Fruit fly (Drosophila melanogaster) whole organism, embryonic: ENCODE data around the gene nol.

Experiments used
- CG10209 ChIP-seq: fragments of 200-800 bp; sonication (Bioruptor generic); optimal IDR thresholded peaks from 3 replicates; lab custom pipeline; 2017; ENCODE audit warnings: missing biosample characterization, mild to moderate bottlenecking, missing genetic modification characterization, missing genetic modification reagents
- CG10366 ChIP-seq: fragments of 200-800 bp; sonication (Bioruptor generic); IDR thresholded peaks from 2 replicates; pipeline ENCODE4 v1.3.6; 2022; ENCODE audit warnings: missing biosample characterization, missing genetic modification characterization
- CG10431 ChIP-seq: fragments of 200-800 bp; sonication (Bioruptor generic); optimal IDR thresholded peaks from 3 replicates; lab custom pipeline; 2018; ENCODE audit warnings: missing biosample characterization, mild to moderate bottlenecking, missing genetic modification characterization
- CG12236 ChIP-seq: fragments of 200-800 bp; sonication (Bioruptor generic); optimal IDR thresholded peaks from 2 replicates; lab custom pipeline; 2016; ENCODE audit warnings: missing biosample characterization, missing genetic modification characterization
- CG13424 ChIP-seq: fragments of 200-800 bp; sonication (Bioruptor generic); optimal IDR thresholded peaks from 2 replicates; lab custom pipeline; 2019; ENCODE audit warnings: missing biosample characterization, mild to moderate bottlenecking, missing genetic modification characterization, moderate library complexity
- CG13624 ChIP-seq: fragments of 200-800 bp; sonication (Bioruptor generic); optimal IDR thresholded peaks from 2 replicates; lab custom pipeline; 2016; ENCODE audit warnings: missing biosample characterization, missing genetic modification characterization
- CG14441 ChIP-seq: fragments of 200-800 bp; sonication (Bioruptor generic); IDR thresholded peaks from 2 replicates; pipeline ENCODE4 v1.3.6; 2022; ENCODE audit warnings: missing biosample characterization, missing genetic modification characterization
- CG14667 ChIP-seq: fragments of 200-800 bp; sonication (Bioruptor generic); IDR thresholded peaks from 2 replicates; pipeline ENCODE4 v1.3.6; 2022; ENCODE audit warnings: missing biosample characterization, missing genetic modification characterization
- CG1529 ChIP-seq: fragments of 200-800 bp; sonication (Bioruptor generic); optimal IDR thresholded peaks from 3 replicates; lab custom pipeline; 2018; ENCODE audit warnings: missing biosample characterization, missing genetic modification characterization
- CG17568 ChIP-seq: fragments of 200-800 bp; sonication (Bioruptor generic); optimal IDR thresholded peaks from 2 replicates; lab custom pipeline; 2018; ENCODE audit warnings: missing biosample characterization, mild to moderate bottlenecking, missing genetic modification characterization, moderate library complexity
- CG17912 ChIP-seq: fragments of 200-800 bp; sonication (Bioruptor generic); optimal IDR thresholded peaks from 2 replicates; lab custom pipeline; 2018; ENCODE audit warnings: missing biosample characterization, mild to moderate bottlenecking, missing genetic modification characterization
- CG2875 ChIP-seq: fragments of 200-800 bp; sonication (Bioruptor generic); optimal IDR thresholded peaks from 2 replicates; lab custom pipeline; 2017; ENCODE audit warnings: missing biosample characterization, mild to moderate bottlenecking, missing genetic modification characterization, missing genetic modification reagents
- CG30020 ChIP-seq: fragments of 200-800 bp; optimal IDR thresholded peaks from 2 replicates; lab custom pipeline; 2019; ENCODE audit warnings: missing biosample characterization, mild to moderate bottlenecking, missing genetic modification characterization, moderate library complexity
- CG31365 ChIP-seq: fragments of 200-800 bp; sonication (Bioruptor generic); optimal IDR thresholded peaks from 2 replicates; lab custom pipeline; 2018; ENCODE audit warnings: missing biosample characterization, mild to moderate bottlenecking, missing genetic modification characterization
- CG31388 ChIP-seq: fragments of 200-800 bp; sonication (Bioruptor generic); optimal IDR thresholded peaks from 2 replicates; lab custom pipeline; 2016; ENCODE audit warnings: missing biosample characterization, missing genetic modification characterization
- CG3847 ChIP-seq: fragments of 200-800 bp; sonication (Bioruptor generic); IDR thresholded peaks from 2 replicates; pipeline ENCODE4 v1.3.6; 2022; ENCODE audit warnings: missing biosample characterization, missing genetic modification characterization
- CG4404 ChIP-seq: fragments of 200-800 bp; sonication (Bioruptor generic); IDR thresholded peaks from 2 replicates; pipeline ENCODE4 v1.3.6; 2022; ENCODE audit warnings: missing biosample characterization, missing genetic modification characterization
- CG8944 ChIP-seq: fragments of 200-800 bp; sonication (Bioruptor generic); optimal IDR thresholded peaks from 3 replicates; lab custom pipeline; 2016; ENCODE audit warnings: missing biosample characterization, missing genetic modification characterization
- CG9609 ChIP-seq: fragments of 200-800 bp; sonication (Bioruptor generic); optimal IDR thresholded peaks from 3 replicates; lab custom pipeline; 2016; ENCODE audit warnings: missing biosample characterization, missing genetic modification characterization
- CrebB ChIP-seq: fragments of 200-800 bp; sonication (Bioruptor generic); optimal IDR thresholded peaks from 3 replicates; lab custom pipeline; 2018; ENCODE audit warnings: missing biosample characterization, mild to moderate bottlenecking, missing genetic modification characterization
- D19A ChIP-seq: fragments of 200-800 bp; optimal IDR thresholded peaks from 3 replicates; lab custom pipeline; 2019; ENCODE audit warnings: missing biosample characterization, mild to moderate bottlenecking, missing genetic modification characterization, moderate library complexity
- GATAe ChIP-seq: fragments of 200-800 bp; sonication (Bioruptor generic); conservative IDR thresholded peaks from 2 replicates; pipeline ENCODE4 v1.3.6; 2022; ENCODE audit warnings: missing biosample characterization, missing genetic modification characterization
- Gug ChIP-seq: fragments of 200-800 bp; sonication (Bioruptor generic); IDR thresholded peaks from 4 replicates; pipeline ENCODE4 v1.3.6; 2022; ENCODE audit warnings: missing biosample characterization, missing genetic modification characterization
- H15 ChIP-seq: fragments of 200-800 bp; sonication (Bioruptor generic); IDR thresholded peaks from 3 replicates; pipeline ENCODE4 v1.3.6; 2022; ENCODE audit warnings: missing biosample characterization, missing genetic modification characterization
- HLH4C ChIP-seq: fragments of 200-800 bp; sonication (Bioruptor generic); IDR thresholded peaks from 3 replicates; pipeline ENCODE4 v1.3.6; 2022; ENCODE audit warnings: missing biosample characterization, missing genetic modification characterization; ENCODE audit not compliant: partially characterized antibody
- Lhr ChIP-seq: fragments of 200-800 bp; sonication (Bioruptor generic); optimal IDR thresholded peaks from 3 replicates; lab custom pipeline; 2017; ENCODE audit warnings: mild to moderate bottlenecking, missing biosample characterization, missing genetic modification reagents, missing genetic modification characterization
- Mad ChIP-seq: fragments of 200-800 bp; sonication (Bioruptor generic); optimal IDR thresholded peaks from 2 replicates; lab custom pipeline; 2016; ENCODE audit warnings: missing biosample characterization, missing genetic modification characterization
- Max ChIP-seq: fragments of 200-800 bp; sonication (Bioruptor generic); optimal IDR thresholded peaks from 2 replicates; lab custom pipeline; 2016; ENCODE audit warnings: missing biosample characterization, mild to moderate bottlenecking, missing genetic modification characterization
- Nf-YC ChIP-seq: fragments of 200-800 bp; optimal IDR thresholded peaks from 3 replicates; lab custom pipeline; 2019; ENCODE audit warnings: missing biosample characterization, mild to moderate bottlenecking, missing genetic modification characterization, moderate library complexity
- Sox100B ChIP-seq: fragments of 200-800 bp; sonication (Bioruptor generic); optimal IDR thresholded peaks from 3 replicates; lab custom pipeline; 2018; ENCODE audit warnings: missing biosample characterization, mild to moderate bottlenecking, missing genetic modification characterization
- Sox102F ChIP-seq: fragments of 200-800 bp; sonication (Bioruptor generic); optimal IDR thresholded peaks from 2 replicates; lab custom pipeline; 2018; ENCODE audit warnings: missing biosample characterization, mild to moderate bottlenecking, missing genetic modification characterization, moderate library complexity
- Ssrp ChIP-seq: fragments of 200-800 bp; sonication (Bioruptor generic); optimal IDR thresholded peaks from 2 replicates; lab custom pipeline; 2018; ENCODE audit warnings: missing biosample characterization, mild to moderate bottlenecking, missing genetic modification characterization, moderate library complexity
- al ChIP-seq: fragments of 200-800 bp; sonication (Bioruptor generic); IDR thresholded peaks from 2 replicates; pipeline ENCODE4 v1.3.6; 2022; ENCODE audit warnings: missing biosample characterization, missing genetic modification characterization
- cato ChIP-seq: fragments of 200-800 bp; sonication (Bioruptor generic); optimal IDR thresholded peaks from 2 replicates; lab custom pipeline; 2016; ENCODE audit warnings: missing biosample characterization, missing genetic modification characterization, borderline replicate concordance
- crc ChIP-seq: fragments of 200-800 bp; sonication (Bioruptor generic); optimal IDR thresholded peaks from 2 replicates; lab custom pipeline; 2016; ENCODE audit warnings: missing biosample characterization, missing genetic modification characterization
- dmrt11E ChIP-seq: fragments of 200-800 bp; sonication (Bioruptor generic); optimal IDR thresholded peaks from 3 replicates; lab custom pipeline; 2018; ENCODE audit warnings: missing biosample characterization, mild to moderate bottlenecking, missing genetic modification characterization, moderate library complexity
- dpn ChIP-seq, 2 experiments: fragments of 200-800 bp; sonication (Bioruptor generic); optimal IDR thresholded peaks; 3 replicates each; lab custom pipeline; 2016; ENCODE audit warnings: missing biosample characterization in 2 of 2, missing genetic modification characterization in 2 of 2
- esg ChIP-seq: fragments of 200-800 bp; sonication (Bioruptor generic); conservative IDR thresholded peaks from 2 replicates; pipeline ENCODE4 v1.3.6; 2022; ENCODE audit warnings: missing biosample characterization, missing genetic modification characterization
- exex ChIP-seq: fragments of 200-800 bp; sonication (Bioruptor generic); optimal IDR thresholded peaks from 4 replicates; lab custom pipeline; 2018; ENCODE audit warnings: missing biosample characterization, mild to moderate bottlenecking, missing genetic modification characterization, moderate library complexity
- fd3F ChIP-seq: fragments of 200-800 bp; sonication (Bioruptor generic); optimal IDR thresholded peaks from 2 replicates; lab custom pipeline; 2018; ENCODE audit warnings: missing biosample characterization, mild to moderate bottlenecking, missing genetic modification characterization, moderate library complexity
- gcm ChIP-seq: fragments of 200-800 bp; sonication (Bioruptor generic); optimal IDR thresholded peaks from 2 replicates; lab custom pipeline; 2019; ENCODE audit warnings: missing biosample characterization, mild to moderate bottlenecking, missing genetic modification characterization, moderate library complexity
- grn ChIP-seq: fragments of 200-800 bp; sonication (Bioruptor generic); optimal IDR thresholded peaks from 3 replicates; lab custom pipeline; 2017; ENCODE audit warnings: missing biosample characterization, missing genetic modification characterization
- insv ChIP-seq, 2 experiments: fragments of 200-800 bp; sonication (Bioruptor generic); optimal IDR thresholded peaks; 3 replicates each; lab custom pipeline; 2016 to 2018; ENCODE audit warnings: missing biosample characterization in 2 of 2, missing genetic modification characterization in 2 of 2
- kah ChIP-seq: fragments of 200-800 bp; sonication (Bioruptor generic); optimal IDR thresholded peaks from 2 replicates; lab custom pipeline; 2018; ENCODE audit warnings: missing biosample characterization, mild to moderate bottlenecking, missing genetic modification characterization
- nau ChIP-seq: fragments of 200-800 bp; sonication (Bioruptor generic); optimal IDR thresholded peaks from 3 replicates; lab custom pipeline; 2017; ENCODE audit warnings: missing biosample characterization, mild to moderate bottlenecking, missing genetic modification characterization, missing genetic modification reagents
- pzg ChIP-seq: fragments of 200-800 bp; sonication (Bioruptor generic); optimal IDR thresholded peaks from 3 replicates; lab custom pipeline; 2018; ENCODE audit warnings: missing biosample characterization, mild to moderate bottlenecking, missing genetic modification characterization, moderate library complexity
- rib ChIP-seq: fragments of 200-800 bp; sonication (Bioruptor generic); IDR thresholded peaks from 2 replicates; pipeline ENCODE4 v1.3.6; 2022; ENCODE audit warnings: missing biosample characterization, missing genetic modification characterization
- scrt ChIP-seq: fragments of 200-800 bp; sonication (Bioruptor generic); optimal IDR thresholded peaks from 2 replicates; lab custom pipeline; 2018; ENCODE audit warnings: missing biosample characterization, mild to moderate bottlenecking, missing genetic modification characterization, moderate library complexity
- sr ChIP-seq: fragments of 200-800 bp; sonication (Bioruptor generic); IDR thresholded peaks from 3 replicates; pipeline ENCODE4 v1.3.6; 2022; ENCODE audit warnings: missing biosample characterization, missing genetic modification characterization

nol gene

DNA sequence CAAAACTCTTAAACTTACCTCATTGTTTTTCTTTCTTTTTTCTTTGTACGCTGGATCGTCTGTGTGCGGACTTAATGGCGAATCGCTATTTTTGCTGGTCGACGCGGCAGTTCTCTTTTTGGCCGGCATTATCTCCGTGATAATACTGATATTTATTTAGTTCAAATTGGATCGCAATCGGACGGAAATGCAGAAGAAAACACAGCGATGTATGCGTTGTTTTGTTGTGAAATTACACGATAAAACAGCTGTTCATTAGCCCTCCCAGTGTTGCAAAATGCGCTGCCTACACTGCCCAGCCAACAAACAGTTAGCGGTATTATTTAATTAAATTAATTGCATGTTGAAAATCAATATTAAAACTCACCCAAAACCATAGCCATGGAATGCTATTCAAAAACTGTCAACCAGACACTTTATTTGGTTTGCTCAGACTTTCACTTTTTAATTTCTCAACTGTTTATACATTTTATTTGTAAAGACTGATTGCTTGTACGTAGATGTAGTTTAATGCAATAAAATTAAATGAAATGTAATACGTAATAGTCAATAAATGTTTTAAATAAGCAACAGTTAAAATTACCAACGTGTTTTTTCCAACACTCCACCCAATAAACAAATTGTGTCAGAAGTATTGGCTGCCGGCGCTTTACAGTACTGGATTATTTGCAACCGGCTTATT, 32.5 kb upstream of the nol start, which contains the start of the genes Irbp18 and APP-BP1 (continued):
- peak; percentile 84 for TF ChIP-seq CG10366
- TF ChIP-seq rib (GFP tag; lab: Robert Waterston, UW): peak; percentile 87
- peak; percentile 89 for TF ChIP-seq CG8944 (GFP tag; lab: Kevin White, UChicago)
- TF ChIP-seq nau (GFP tag; lab: Kevin White, UChicago): peak; percentile 92
- peak; percentile 66 for TF ChIP-seq CG14667
- TF ChIP-seq scrt (GFP tag; lab: Kevin White, UChicago): peak; percentile 91
- TF ChIP-seq CG10431 (GFP tag; lab: Kevin White, UChicago): peak; percentile 78
- peak; percentile 89 for TF ChIP-seq CG3847 (GFP tag; lab: Robert Waterston, UW)
- TF ChIP-seq kah: peak; percentile 68
- TF ChIP-seq sr (GFP tag; lab: Robert Waterston, UW): 0 out of 3 replicates have a peak, but pooled peaks have one; percentile 25
- TF ChIP-seq cato (GFP tag; lab: Kevin White, UChicago): peak; percentile 91
- TF ChIP-seq Gug (GFP tag; lab: Robert Waterston, UW): peak; percentile 84
- peak; percentile 96 for TF ChIP-seq CG10209 (GFP tag; lab: Kevin White, UChicago)
- TF ChIP-seq crc (GFP tag; lab: Kevin White, UChicago): peak; percentile 91
- peak; percentile 47 for TF ChIP-seq CG17912 (GFP tag; lab: Kevin White, UChicago)
- TF ChIP-seq insv (GFP tag; optimal IDR thresholded peaks at IDR 0.05; lab: Kevin White, UChicago): peak in 1 of 2 experiments; percentile 74
- peak; percentile 94 for TF ChIP-seq CG9609 (GFP tag; lab: Kevin White, UChicago)
- TF ChIP-seq CG12236 (GFP tag; lab: Kevin White, UChicago): peak; percentile 90
- TF ChIP-seq Lhr (GFP tag; lab: Kevin White, UChicago): peak; percentile 84
- peak; percentile 97 for TF ChIP-seq Max (GFP tag; lab: Kevin White, UChicago)
- peak; percentile 96 for TF ChIP-seq Mad (GFP tag; lab: Kevin White, UChicago)
- peak; percentile 79 for TF ChIP-seq CG30020 (tag; lab: Kevin White, UChicago)
- TF ChIP-seq Sox100B (GFP tag; lab: Kevin White, UChicago): peak; percentile 94
- peak; percentile 87 for TF ChIP-seq CG14441 (GFP tag; lab: Robert Waterston, UW)
- peak; percentile 73 for TF ChIP-seq CG4404 (GFP tag; lab: Robert Waterston, UW)
- TF ChIP-seq Sox102F: peak; percentile 93
- TF ChIP-seq GATAe (GFP tag; lab: Robert Waterston, UW): no peak; the same call in 1 of the 2 replicates
- TF ChIP-seq CG2875: peak; percentile 90
- peak; percentile 87 for TF ChIP-seq CG17568
- peak; percentile 86 for TF ChIP-seq D19A (tag; lab: Kevin White, UChicago)
- no peak for TF ChIP-seq HLH4C (GFP tag; lab: Robert Waterston, UW)
- peak; percentile 83 for TF ChIP-seq esg (GFP tag; lab: Robert Waterston, UW)
- peak; percentile 90 for TF ChIP-seq CG13424 (tag; lab: Kevin White, UChicago)
- peak; percentile 82 for TF ChIP-seq Nf-YC (tag; lab: Kevin White, UChicago)
- TF ChIP-seq Ssrp (tag; lab: Kevin White, UChicago): peak; percentile 90
- peak; percentile 95 for TF ChIP-seq CG13624
- peak; percentile 53 for TF ChIP-seq pzg (GFP tag; lab: Kevin White, UChicago)
- peak; percentile 72 for TF ChIP-seq exex (tag; lab: Kevin White, UChicago)
- peak; percentile 86 for TF ChIP-seq CG1529 (GFP tag; lab: Kevin White, UChicago)
- peak; percentile 66 for TF ChIP-seq grn (GFP tag; lab: Kevin White, UChicago)
- peak; percentile 89 for TF ChIP-seq al (GFP tag; lab: Robert Waterston, UW)
- peak; percentile 86 for TF ChIP-seq dmrt11E (tag; lab: Kevin White, UChicago)
- TF ChIP-seq dpn (GFP tag; optimal IDR thresholded peaks at IDR 0.05; lab: Kevin White, UChicago): peak; percentile 93 to 95
- TF ChIP-seq CrebB (tag; lab: Kevin White, UChicago): peak; percentile 83
- peak; percentile 82 for TF ChIP-seq CG31388
- peak; percentile 85 for TF ChIP-seq H15 (GFP tag; lab: Robert Waterston, UW)
- TF ChIP-seq fd3F (GFP tag; lab: Kevin White, UChicago): peak; percentile 91
- peak; percentile 69 for TF ChIP-seq CG31365
- TF ChIP-seq gcm (GFP tag; lab: Kevin White, UChicago): peak; percentile 89
